Fruit fly (Drosophila melanogaster): ENCODE results near the gene CG10365.

Gene CG10365

dm6 chr3R:23722680-23723372 lies at the start of gene CG10365:
TSS of gene CG10365 (plus strand) at chr3R:23723331.
- TF ChIP-seq CG14711 (tag; optimal IDR thresholded peaks at IDR 0.05) (peak; percentile 83), CG11617 (GFP tag; optimal IDR thresholded peaks at IDR 0.05) (no peak), CG7101 (tag; optimal IDR thresholded peaks at IDR 0.05) (peak; percentile 78), CG5204 (GFP tag; optimal IDR thresholded peaks at IDR 0.05) (peak; percentile 27), CG7045 (GFP tag; optimal IDR thresholded peaks at IDR 0.05) (peak; percentile 73), cnc (optimal IDR thresholded peaks at IDR 0.05) (no peak), kay (GFP tag; ENCODE audit: borderline replicate concordance) (peak; percentile 81), CG33017 (tag; optimal IDR thresholded peaks at IDR 0.05) (peak; percentile 83), Crg-1 (GFP tag; optimal IDR thresholded peaks at IDR 0.05) (no peak), pad (GFP tag; optimal IDR thresholded peaks at IDR 0.05) (peak; percentile 98), cic (GFP tag; optimal IDR thresholded peaks at IDR 0.05) (no peak), tj (GFP tag; optimal IDR thresholded peaks at IDR 0.05) (peak; percentile 98)

- TF ChIP-seq CG12768 (GFP tag; optimal IDR thresholded peaks at IDR 0.05) (no peak), CG7045 (GFP tag; optimal IDR thresholded peaks at IDR 0.05) (no peak), Hr96 (GFP tag; optimal IDR thresholded peaks at IDR 0.05) (no peak), Mnt (GFP tag; optimal IDR thresholded peaks at IDR 0.05) (no peak), Crg-1 (GFP tag; optimal IDR thresholded peaks at IDR 0.05) (no peak), toe (GFP tag; optimal IDR thresholded peaks at IDR 0.05) (no peak), kay (GFP tag; ENCODE audit: borderline replicate concordance) (no peak), tj (GFP tag; optimal IDR thresholded peaks at IDR 0.05) (no peak), CG14711 (tag; optimal IDR thresholded peaks at IDR 0.05) (no peak), CG1620 (GFP tag; optimal IDR thresholded peaks at IDR 0.05) (no peak), CG33017 (tag; optimal IDR thresholded peaks at IDR 0.05) (no peak), cic (GFP tag; optimal IDR thresholded peaks at IDR 0.05) (no peak), CG7101 (tag; optimal IDR thresholded peaks at IDR 0.05) (no peak), CG11617 (GFP tag; optimal IDR thresholded peaks at IDR 0.05) (no peak), Clk (GFP tag; optimal IDR thresholded peaks at IDR 0.05) (no peak), bab1 (GFP tag; optimal IDR thresholded peaks at IDR 0.05) (no peak), CG5204 (GFP tag; optimal IDR thresholded peaks at IDR 0.05) (no peak), ovo (GFP tag; optimal IDR thresholded peaks at IDR 0.05) (no peak), pad (GFP tag; optimal IDR thresholded peaks at IDR 0.05) (no peak)
These were observed 48.8 kb upstream of the CG10365 start for dm6 chr3R:23674369-23674768.

- TF ChIP-seq ovo (GFP tag; optimal IDR thresholded peaks at IDR 0.05), result no peak
- peak; percentile 9 for TF ChIP-seq kay (GFP tag; ENCODE audit: borderline replicate concordance)
- TF ChIP-seq pad (GFP tag; optimal IDR thresholded peaks at IDR 0.05), result no peak
These were observed 47.5 kb upstream of the CG10365 start for dm6 chr3R:23675646-23676045.

dm6 chr3R:23677058-23677457 lies 46.1 kb upstream of the CG10365 start, which contains the start of gene GILT3:
TSS of gene GILT3 (plus strand) at chr3R:23677358.
- no peak for TF ChIP-seq CG14711 (tag; optimal IDR thresholded peaks at IDR 0.05)
- TF ChIP-seq CG7101 (tag; optimal IDR thresholded peaks at IDR 0.05), result no peak
- no peak for TF ChIP-seq kay (GFP tag; ENCODE audit: borderline replicate concordance)
- TF ChIP-seq CG12768 (GFP tag; optimal IDR thresholded peaks at IDR 0.05), result no peak
- TF ChIP-seq toe (GFP tag; optimal IDR thresholded peaks at IDR 0.05), result no peak
- no peak for TF ChIP-seq Mnt (GFP tag; optimal IDR thresholded peaks at IDR 0.05)
- TF ChIP-seq CG33017 (tag; optimal IDR thresholded peaks at IDR 0.05), result no peak
- no peak for TF ChIP-seq tj (GFP tag; optimal IDR thresholded peaks at IDR 0.05)

dm6 chr3R:23678349-23679193 lies 44.6 kb upstream of the CG10365 start, which contains the start of gene GILT2:
TSS of gene GILT2 (plus strand) at chr3R:23678895.
- TF ChIP-seq CG33017 (tag; optimal IDR thresholded peaks at IDR 0.05) (peak; percentile 89), CG12768 (GFP tag; optimal IDR thresholded peaks at IDR 0.05) (peak; percentile 97), kay (GFP tag; ENCODE audit: borderline replicate concordance) (peak; percentile 95), CG5204 (GFP tag; optimal IDR thresholded peaks at IDR 0.05) (peak; percentile 85), pad (GFP tag; optimal IDR thresholded peaks at IDR 0.05) (peak; percentile 94), CG14711 (tag; optimal IDR thresholded peaks at IDR 0.05) (peak; percentile 90), bab1 (GFP tag; optimal IDR thresholded peaks at IDR 0.05) (peak; percentile 97), toe (GFP tag; optimal IDR thresholded peaks at IDR 0.05) (peak; percentile 81), Clk (GFP tag; optimal IDR thresholded peaks at IDR 0.05) (peak; percentile 84), Hr96 (GFP tag; optimal IDR thresholded peaks at IDR 0.05) (peak; percentile 79), CG11617 (GFP tag; optimal IDR thresholded peaks at IDR 0.05) (peak; percentile 95), CG7101 (tag; optimal IDR thresholded peaks at IDR 0.05) (peak; percentile 93), cic (GFP tag; optimal IDR thresholded peaks at IDR 0.05) (peak; percentile 82), cnc (optimal IDR thresholded peaks at IDR 0.05) (no peak), CG1620 (GFP tag; optimal IDR thresholded peaks at IDR 0.05) (peak; percentile 89), ovo (GFP tag; optimal IDR thresholded peaks at IDR 0.05) (peak; percentile 85), Mnt (GFP tag; optimal IDR thresholded peaks at IDR 0.05) (peak; percentile 77), Crg-1 (GFP tag; optimal IDR thresholded peaks at IDR 0.05) (peak; percentile 79), tj (GFP tag; optimal IDR thresholded peaks at IDR 0.05) (peak; percentile 94), CG7045 (GFP tag; optimal IDR thresholded peaks at IDR 0.05) (peak; percentile 95)

dm6 chr3R:23679911-23680336 lies 43.2 kb upstream of the CG10365 start, which contains the start of gene eIF3d1:
TSS of gene eIF3d1 (plus strand) at chr3R:23680039.
- TF ChIP-seq Mnt (GFP tag; optimal IDR thresholded peaks at IDR 0.05) (peak; percentile 94), CG7101 (tag; optimal IDR thresholded peaks at IDR 0.05) (no peak), CG1620 (GFP tag; optimal IDR thresholded peaks at IDR 0.05) (peak; percentile 55), ovo (GFP tag; optimal IDR thresholded peaks at IDR 0.05) (peak; percentile 0), bab1 (GFP tag; optimal IDR thresholded peaks at IDR 0.05) (peak; percentile 51), Crg-1 (GFP tag; optimal IDR thresholded peaks at IDR 0.05) (peak; percentile 23), CG7045 (GFP tag; optimal IDR thresholded peaks at IDR 0.05) (no peak)
